Worm (Caenorhabditis elegans) whole organism, L1 larva: ENCODE results near the gene F41B4.1.

Experiments
- aha-1 ChIP-seq: fragments of 150-350 bp; optimal IDR thresholded peaks from 2 replicates; lab custom pipeline; 2014; ENCODE audit warnings: missing biosample characterization, missing genetic modification characterization
- alr-1 ChIP-seq: fragments of 200-800 bp; sonication (Bioruptor generic); optimal IDR thresholded peaks from 2 replicates; lab custom pipeline; 2018; ENCODE audit warnings: borderline replicate concordance, mild to moderate bottlenecking, missing genetic modification characterization, missing compliant biosample characterization
- ama-1 ChIP-seq: fragments of 150-350 bp; optimal IDR thresholded peaks from 2 replicates; lab custom pipeline; 2014
- ceh-90 ChIP-seq: sonication (generic microtip); optimal IDR thresholded peaks from 2 replicates; lab custom pipeline; 2016; ENCODE audit warnings: missing genetic modification characterization, missing compliant biosample characterization
- ces-1 ChIP-seq: fragments of 150-350 bp; optimal IDR thresholded peaks from 2 replicates; lab custom pipeline; 2014; ENCODE audit warnings: missing biosample characterization, missing genetic modification reagents, missing genetic modification characterization
- fkh-10 ChIP-seq: sonication (generic microtip); optimal IDR thresholded peaks from 2 replicates; lab custom pipeline; 2017; ENCODE audit warnings: missing biosample characterization, missing genetic modification reagents, missing genetic modification characterization
- hpl-2 ChIP-seq: fragments of 150-350 bp; optimal IDR thresholded peaks from 2 replicates; lab custom pipeline; 2014; ENCODE audit warnings: missing biosample characterization, missing genetic modification reagents, missing genetic modification characterization
- lin-15B ChIP-seq: fragments of 150-350 bp; sonication (generic microtip); optimal IDR thresholded peaks from 3 replicates; lab custom pipeline; 2014; ENCODE audit warnings: missing biosample characterization, missing genetic modification characterization
- mab-9 ChIP-seq: fragments of 200-800 bp; sonication (Bioruptor generic); IDR thresholded peaks from 2 replicates; pipeline ENCODE4 v1.3.6; 2022; ENCODE audit warnings: missing genetic modification reagents, missing genetic modification characterization, missing compliant biosample characterization
- nhr-237 ChIP-seq: fragments of 150-350 bp; optimal IDR thresholded peaks from 2 replicates; lab custom pipeline; 2014; ENCODE audit warnings: missing biosample characterization, missing genetic modification characterization
- nhr-76 ChIP-seq: sonication (generic microtip); optimal IDR thresholded peaks from 2 replicates; lab custom pipeline; 2017; ENCODE audit warnings: missing biosample characterization, missing genetic modification characterization
- pag-3 ChIP-seq: sonication (generic microtip); optimal IDR thresholded peaks from 2 replicates; lab custom pipeline; 2017; ENCODE audit warnings: missing genetic modification characterization, mild to moderate bottlenecking, missing compliant biosample characterization, antibody characterized with exemption, borderline replicate concordance; ENCODE audit not compliant: insufficient read depth
- snpc-4 ChIP-seq: fragments of 150-350 bp; optimal IDR thresholded peaks from 2 replicates; lab custom pipeline; 2014; ENCODE audit warnings: missing biosample characterization, missing genetic modification characterization
- zip-4 ChIP-seq: fragments of 200-800 bp; sonication (Bioruptor generic); optimal IDR thresholded peaks from 2 replicates; lab custom pipeline; 2018; ENCODE audit warnings: mild to moderate bottlenecking, missing genetic modification characterization, moderate library complexity, missing compliant biosample characterization

- no peak for TF ChIP-seq nhr-76 (tag; lab: Kevin White, UChicago)
- TF ChIP-seq zip-4 (GFP tag; lab: Kevin White, UChicago), result no peak
- no peak for TF ChIP-seq mab-9 (GFP tag; lab: Robert Waterston, UW)
- no peak for TF ChIP-seq lin-15B (tag; lab: Kevin White, UChicago)
- TF ChIP-seq nhr-237 (tag; lab: Kevin White, UChicago), result no peak
- TF ChIP-seq snpc-4 (tag; lab: Kevin White, UChicago), result no peak
- no peak for TF ChIP-seq ceh-90
- no peak for TF ChIP-seq hpl-2 (GFP tag; lab: Kevin White, UChicago)
- no peak for TF ChIP-seq ama-1 (lab: Kevin White, UChicago)
- no peak for TF ChIP-seq aha-1 (tag; lab: Kevin White, UChicago)
- TF ChIP-seq fkh-10 (GFP tag; lab: Kevin White, UChicago), result no peak
- no peak for TF ChIP-seq pag-3 (tag; lab: Kevin White, UChicago)
- no peak for TF ChIP-seq alr-1
- TF ChIP-seq ces-1 (GFP tag; lab: Kevin White, UChicago), result no peak
Measured at ce11 chrX:6861564-6861963, 35.9 kb upstream of the F41B4.1 start.
